Worm (Caenorhabditis elegans): Measurements from ENCODE around the gene twk-25.
A peak's percentile ranks its signal among the peaks of the same experiment; 100 is the strongest.

The twk-25 gene

DNA sequence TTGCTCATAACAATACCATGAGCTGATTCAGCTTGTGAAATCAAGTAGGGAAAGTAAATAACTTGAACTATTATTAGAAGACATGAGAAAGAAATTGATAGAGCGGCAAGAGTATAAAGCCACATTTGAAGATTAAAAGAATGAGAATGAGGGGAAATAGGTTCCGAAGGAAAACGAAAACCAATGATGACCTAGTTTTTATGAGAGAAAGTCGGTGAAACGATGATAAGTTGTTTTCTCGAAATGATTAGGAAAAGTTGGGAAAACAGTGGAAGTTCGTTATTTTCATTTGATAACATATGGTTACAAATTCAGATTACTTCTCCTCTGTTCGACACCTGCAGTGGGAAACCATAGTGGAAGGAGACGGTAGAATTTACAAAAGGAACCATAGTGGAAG, 47.3 kb downstream of the twk-25 start, which contains the start of gene col-128:
Gene col-128 (minus strand): TSS at position 148 of the 400 bp plus-strand sequence.
- no peak for TF ChIP-seq fos-1 (tag; optimal IDR thresholded peaks at IDR 0.05)
- TF ChIP-seq nhr-237 (tag; optimal IDR thresholded peaks at IDR 0.05): no peak
- peak; percentile 95 for TF ChIP-seq blmp-1 (tag; optimal IDR thresholded peaks at IDR 0.05)
- TF ChIP-seq pag-3 (tag; optimal IDR thresholded peaks at IDR 0.05; ENCODE audit: borderline replicate concordance, insufficient read depth): no peak

All from whole organism, L1 larva.